Fruit fly (Drosophila melanogaster) Kc167 (cell line): ENCODE data around the gene Klp61F.

Source experiments
- Sin3A ChIP-seq: fragments of >200 bp; optimal IDR thresholded peaks from 2 replicates; lab custom pipeline; 2018; ENCODE audit warnings: missing external identifiers
- psq ChIP-seq: fragments of >200 bp; optimal IDR thresholded peaks from 2 replicates; lab custom pipeline; 2017; ENCODE audit warnings: missing external identifiers
- ttk ChIP-seq: sonication (Bioruptor generic); optimal IDR thresholded peaks from 2 replicates; lab custom pipeline; 2017; ENCODE audit warnings: missing external identifiers

DNA sequence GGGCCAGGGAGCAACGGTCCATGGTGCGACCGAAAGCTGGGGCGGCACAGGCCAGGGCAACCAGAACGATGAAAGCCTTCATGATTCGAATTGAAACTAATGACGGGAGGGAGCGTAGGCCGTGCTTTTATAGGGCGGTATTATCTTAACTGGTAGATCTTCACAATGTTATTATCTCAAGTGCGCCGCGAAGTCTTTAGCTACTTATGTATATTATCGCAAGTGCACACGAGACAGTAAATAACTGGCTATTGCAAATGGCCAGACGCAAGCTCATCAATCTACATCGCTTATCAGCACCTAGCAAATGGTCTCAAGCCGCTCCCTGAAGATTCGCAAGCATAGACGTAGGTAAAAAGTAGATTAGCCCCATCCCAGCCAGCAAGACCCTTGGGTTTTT, 34.6 kb downstream of the Klp61F start, which contains the start of gene LysD:
- no peak for TF ChIP-seq ttk (lab: Kevin White, UChicago)
- no peak for TF ChIP-seq psq (lab: Kevin White, UChicago)
- TF ChIP-seq Sin3A (lab: Kevin White, UChicago), result no peak
